Fruit fly (Drosophila melanogaster) whole organism, embryonic: ENCODE results near the gene RpL7A.

Experiments
- B-H1 ChIP-seq: fragments of 200-800 bp; sonication (Bioruptor generic); IDR thresholded peaks from 3 replicates; pipeline ENCODE4 v1.3.6; 2022; ENCODE audit warnings: missing biosample characterization, missing genetic modification characterization
- CG11247 ChIP-seq: fragments of 200-800 bp; sonication (Bioruptor generic); IDR thresholded peaks from 2 replicates; pipeline ENCODE4 v1.3.6; 2022; ENCODE audit warnings: missing biosample characterization, missing genetic modification characterization
- CG12071 ChIP-seq: fragments of 200-800 bp; sonication (Bioruptor generic); optimal IDR thresholded peaks from 3 replicates; lab custom pipeline; 2018; ENCODE audit warnings: missing biosample characterization, mild to moderate bottlenecking, missing genetic modification characterization
- CG12155 ChIP-seq: fragments of 200-800 bp; sonication (Bioruptor generic); optimal IDR thresholded peaks from 3 replicates; lab custom pipeline; 2016; ENCODE audit warnings: missing biosample characterization, missing genetic modification characterization
- CG12219 ChIP-seq: fragments of 200-800 bp; sonication (Bioruptor generic); optimal IDR thresholded peaks from 3 replicates; lab custom pipeline; 2018; ENCODE audit warnings: missing biosample characterization, mild to moderate bottlenecking, missing genetic modification characterization
- CG12391 ChIP-seq: fragments of 200-800 bp; sonication (Bioruptor generic); optimal IDR thresholded peaks from 3 replicates; lab custom pipeline; 2018; ENCODE audit warnings: missing biosample characterization, mild to moderate bottlenecking, missing genetic modification characterization, moderate library complexity
- CG12659 ChIP-seq: fragments of 200-800 bp; sonication (Bioruptor generic); optimal IDR thresholded peaks from 3 replicates; lab custom pipeline; 2017; ENCODE audit warnings: mild to moderate bottlenecking, missing biosample characterization, missing genetic modification reagents, missing genetic modification characterization
- CG13894 ChIP-seq: fragments of 200-800 bp; sonication (Bioruptor generic); optimal IDR thresholded peaks from 3 replicates; lab custom pipeline; 2018; ENCODE audit warnings: missing biosample characterization, mild to moderate bottlenecking, missing genetic modification characterization, moderate library complexity
- CG14050 ChIP-seq: fragments of 200-800 bp; sonication (Bioruptor generic); IDR thresholded peaks from 3 replicates; pipeline ENCODE4 v1.3.6; 2022; ENCODE audit warnings: missing biosample characterization, missing genetic modification characterization
- CG1529 ChIP-seq: fragments of 200-800 bp; sonication (Bioruptor generic); optimal IDR thresholded peaks from 3 replicates; lab custom pipeline; 2018; ENCODE audit warnings: missing biosample characterization, missing genetic modification characterization
- CG15514 ChIP-seq: fragments of 200-800 bp; sonication (Bioruptor generic); optimal IDR thresholded peaks from 3 replicates; lab custom pipeline; 2017; ENCODE audit warnings: missing biosample characterization, missing genetic modification characterization, mild to moderate bottlenecking, moderate library complexity, missing genetic modification reagents
- CG1603 ChIP-seq: fragments of 200-800 bp; sonication (Bioruptor generic); optimal IDR thresholded peaks from 2 replicates; lab custom pipeline; 2019; ENCODE audit warnings: missing biosample characterization, mild to moderate bottlenecking, missing genetic modification characterization, moderate library complexity
- CG1647 ChIP-seq: fragments of 200-800 bp; sonication (Bioruptor generic); optimal IDR thresholded peaks from 3 replicates; lab custom pipeline; 2016; ENCODE audit warnings: missing biosample characterization, missing genetic modification characterization
- CG16813 ChIP-seq: fragments of 200-800 bp; sonication (Bioruptor generic); IDR thresholded peaks from 3 replicates; pipeline ENCODE4 v1.3.6; 2022; ENCODE audit warnings: missing biosample characterization, missing genetic modification characterization; ENCODE audit not compliant: partially characterized antibody
- CG17328 ChIP-seq: fragments of 200-800 bp; sonication (Bioruptor generic); IDR thresholded peaks from 2 replicates; pipeline ENCODE4 v1.3.6; 2022; ENCODE audit warnings: missing biosample characterization, missing genetic modification characterization
- CG2129 ChIP-seq: fragments of 200-800 bp; sonication (Bioruptor generic); IDR thresholded peaks from 2 replicates; pipeline ENCODE4 v1.3.6; 2022; ENCODE audit warnings: missing biosample characterization, missing genetic modification characterization; ENCODE audit not compliant: partially characterized antibody
- CG2678 ChIP-seq: fragments of 200-800 bp; sonication (Bioruptor generic); optimal IDR thresholded peaks from 3 replicates; lab custom pipeline; 2019; ENCODE audit warnings: missing biosample characterization, mild to moderate bottlenecking, missing genetic modification characterization, moderate library complexity
- CG30431 ChIP-seq: fragments of 200-800 bp; sonication (Bioruptor generic); optimal IDR thresholded peaks from 2 replicates; lab custom pipeline; 2017; ENCODE audit warnings: missing biosample characterization, missing genetic modification characterization
- CG6683 ChIP-seq: fragments of 200-800 bp; sonication (Bioruptor generic); optimal IDR thresholded peaks from 2 replicates; lab custom pipeline; 2017; ENCODE audit warnings: missing biosample characterization, mild to moderate bottlenecking, missing genetic modification characterization, missing genetic modification reagents
- CG8089 ChIP-seq: fragments of 200-800 bp; sonication (Bioruptor generic); optimal IDR thresholded peaks from 3 replicates; lab custom pipeline; 2016; ENCODE audit warnings: missing biosample characterization, missing genetic modification characterization
- CG8944 ChIP-seq: fragments of 200-800 bp; sonication (Bioruptor generic); optimal IDR thresholded peaks from 3 replicates; lab custom pipeline; 2016; ENCODE audit warnings: missing biosample characterization, missing genetic modification characterization
- CG9797 ChIP-seq: fragments of 200-800 bp; sonication (Bioruptor generic); optimal IDR thresholded peaks from 3 replicates; lab custom pipeline; 2018; ENCODE audit warnings: missing biosample characterization, mild to moderate bottlenecking, missing genetic modification characterization
- CrebB ChIP-seq: fragments of 200-800 bp; sonication (Bioruptor generic); optimal IDR thresholded peaks from 3 replicates; lab custom pipeline; 2018; ENCODE audit warnings: missing biosample characterization, mild to moderate bottlenecking, missing genetic modification characterization
- Dad ChIP-seq: fragments of 200-800 bp; sonication (Bioruptor generic); optimal IDR thresholded peaks from 3 replicates; lab custom pipeline; 2016; ENCODE audit warnings: missing biosample characterization, missing genetic modification characterization
- Doc2 ChIP-seq: fragments of 200-800 bp; sonication (Bioruptor generic); IDR thresholded peaks from 2 replicates; pipeline ENCODE4 v1.3.6; 2022; ENCODE audit warnings: missing biosample characterization, missing genetic modification characterization
- Fer2 ChIP-seq: fragments of 200-800 bp; sonication (Bioruptor generic); optimal IDR thresholded peaks from 2 replicates; lab custom pipeline; 2018; ENCODE audit warnings: missing biosample characterization, mild to moderate bottlenecking, missing genetic modification characterization, moderate library complexity
- HLH3B ChIP-seq: fragments of 200-800 bp; sonication (Bioruptor generic); IDR thresholded peaks from 2 replicates; pipeline ENCODE4 v1.3.6; 2022; ENCODE audit warnings: missing biosample characterization, missing genetic modification characterization
- Jarid2 ChIP-seq: fragments of 200-800 bp; sonication (Bioruptor generic); optimal IDR thresholded peaks from 3 replicates; lab custom pipeline; 2017; ENCODE audit warnings: mild to moderate bottlenecking, missing biosample characterization, missing genetic modification reagents, missing genetic modification characterization
- NFAT ChIP-seq: fragments of 200-800 bp; sonication (Bioruptor generic); IDR thresholded peaks from 2 replicates; pipeline ENCODE4 v1.3.6; 2022; ENCODE audit warnings: missing biosample characterization, missing genetic modification characterization
- Neu2 ChIP-seq: fragments of 200-800 bp; sonication (Bioruptor generic); optimal IDR thresholded peaks from 3 replicates; lab custom pipeline; 2016; ENCODE audit warnings: missing biosample characterization, missing genetic modification characterization, borderline replicate concordance
- Nf-YC ChIP-seq: fragments of 200-800 bp; optimal IDR thresholded peaks from 3 replicates; lab custom pipeline; 2019; ENCODE audit warnings: missing biosample characterization, mild to moderate bottlenecking, missing genetic modification characterization, moderate library complexity
- Oaz ChIP-seq: fragments of 200-800 bp; sonication (Bioruptor generic); IDR thresholded peaks from 2 replicates; pipeline ENCODE4 v1.3.6; 2022; ENCODE audit warnings: missing biosample characterization, missing genetic modification characterization
- Poxn ChIP-seq: fragments of 200-800 bp; sonication (Bioruptor generic); IDR thresholded peaks from 2 replicates; pipeline ENCODE4 v1.3.6; 2022; ENCODE audit warnings: missing biosample characterization, missing genetic modification characterization
- Ptx1 ChIP-seq: fragments of 200-800 bp; sonication (Bioruptor generic); IDR thresholded peaks from 2 replicates; pipeline ENCODE4 v1.3.6; 2022; ENCODE audit warnings: missing biosample characterization, missing genetic modification characterization
- Sry-δ ChIP-seq: fragments of 200-800 bp; sonication (Bioruptor generic); optimal IDR thresholded peaks from 2 replicates; lab custom pipeline; 2016; ENCODE audit warnings: missing biosample characterization, missing genetic modification characterization
- ara ChIP-seq: fragments of 200-800 bp; sonication (Bioruptor generic); IDR thresholded peaks from 2 replicates; pipeline ENCODE4 v1.3.6; 2022; ENCODE audit warnings: missing biosample characterization, missing genetic modification characterization
- ase ChIP-seq: fragments of 200-800 bp; sonication (Bioruptor generic); IDR thresholded peaks from 3 replicates; pipeline ENCODE4 v1.3.6; 2022; ENCODE audit warnings: missing biosample characterization, missing genetic modification characterization
- bsh ChIP-seq, 2 experiments: fragments of 200-800 bp; sonication (Bioruptor generic); optimal IDR thresholded peaks; 2 replicates each; lab custom pipeline; 2017 to 2018; ENCODE audit warnings: mild to moderate bottlenecking in 2 of 2, missing biosample characterization in 2 of 2, missing genetic modification characterization in 2 of 2, moderate library complexity in 1 of 2
- caup ChIP-seq: fragments of 200-800 bp; sonication (Bioruptor generic); optimal IDR thresholded peaks from 3 replicates; lab custom pipeline; 2017; ENCODE audit warnings: missing biosample characterization, mild to moderate bottlenecking, missing genetic modification characterization, moderate library complexity; ENCODE audit not compliant: severe bottlenecking
- croc ChIP-seq: fragments of 200-800 bp; sonication (Bioruptor generic); conservative IDR thresholded peaks from 3 replicates; pipeline ENCODE4 v1.3.6; 2022; ENCODE audit warnings: missing biosample characterization, missing genetic modification characterization
- cwo ChIP-seq: fragments of 200-800 bp; sonication (Bioruptor generic); optimal IDR thresholded peaks from 3 replicates; lab custom pipeline; 2017; ENCODE audit warnings: missing biosample characterization, missing genetic modification characterization, mild to moderate bottlenecking, moderate library complexity, missing genetic modification reagents
- eyg ChIP-seq: fragments of 200-800 bp; sonication (Bioruptor generic); optimal IDR thresholded peaks from 3 replicates; lab custom pipeline; 2016; ENCODE audit warnings: missing biosample characterization, missing genetic modification characterization
- fu2 ChIP-seq: fragments of 200-800 bp; sonication (Bioruptor generic); optimal IDR thresholded peaks from 2 replicates; lab custom pipeline; 2016; ENCODE audit warnings: missing biosample characterization, missing genetic modification characterization
- grau ChIP-seq: fragments of 200-800 bp; optimal IDR thresholded peaks from 3 replicates; lab custom pipeline; 2019; ENCODE audit warnings: missing biosample characterization, mild to moderate bottlenecking, missing genetic modification characterization, moderate library complexity
- h ChIP-seq: fragments of >200 bp; optimal IDR thresholded peaks from 2 replicates; lab custom pipeline; 2017
- inv ChIP-seq: fragments of 200-800 bp; sonication (Bioruptor generic); IDR thresholded peaks from 2 replicates; pipeline ENCODE4 v1.3.6; 2022; ENCODE audit warnings: missing biosample characterization, missing genetic modification characterization; ENCODE audit not compliant: partially characterized antibody
- lilli ChIP-seq: fragments of 200-800 bp; sonication (Bioruptor generic); optimal IDR thresholded peaks from 3 replicates; lab custom pipeline; 2016; ENCODE audit warnings: missing biosample characterization, missing genetic modification characterization
- sens ChIP-seq: fragments of 200-800 bp; sonication (Bioruptor generic); peaks from one replicate; lab custom pipeline; 2016; ENCODE audit warnings: missing biosample characterization, missing genetic modification characterization
- tio ChIP-seq: fragments of 200-800 bp; sonication (Bioruptor generic); optimal IDR thresholded peaks from 2 replicates; lab custom pipeline; 2017; ENCODE audit warnings: missing biosample characterization, missing genetic modification characterization, inconsistent platforms
- unc-4 ChIP-seq: fragments of 200-800 bp; sonication (Bioruptor generic); IDR thresholded peaks from 2 replicates; pipeline ENCODE4 v1.3.6; 2022; ENCODE audit warnings: missing biosample characterization, missing genetic modification characterization; ENCODE audit not compliant: partially characterized antibody
- zen2 ChIP-seq: fragments of 200-800 bp; sonication (Bioruptor generic); IDR thresholded peaks from 3 replicates; pipeline ENCODE4 v1.3.6; 2022; ENCODE audit warnings: missing biosample characterization, missing genetic modification characterization; ENCODE audit not compliant: partially characterized antibody

RpL7A gene

DNA sequence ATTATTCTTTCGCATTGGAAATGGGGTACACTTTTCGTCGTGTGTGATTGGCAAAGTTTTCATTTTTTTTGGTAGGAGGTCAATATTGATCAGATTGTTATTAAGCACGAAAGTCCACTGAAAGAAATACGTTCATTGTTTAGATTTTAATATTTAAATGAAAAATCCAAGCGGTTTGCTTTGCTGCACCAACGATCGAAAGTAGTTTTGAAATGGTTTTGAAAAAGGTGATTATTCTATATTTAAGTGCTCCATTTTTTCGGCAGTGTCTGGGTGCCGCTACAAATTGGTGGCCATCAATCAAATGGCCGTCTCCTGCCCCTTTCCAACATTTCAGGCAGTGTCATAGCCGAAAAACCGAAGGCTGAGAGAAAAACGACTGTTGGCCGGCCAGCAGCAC lies 41.3 kb upstream of the RpL7A start (continued):
- TF ChIP-seq Dad (no peak), HLH3B (GFP tag; lab: Robert Waterston, UW) (peak; percentile 37; the same call in 1 of the 2 replicates), eyg (GFP tag; lab: Kevin White, UChicago) (no peak), Poxn (GFP tag; lab: Robert Waterston, UW) (no peak), cwo (peak; percentile 5), unc-4 (GFP tag; lab: Robert Waterston, UW) (no peak), caup (GFP tag; lab: Kevin White, UChicago) (peak; percentile 3), inv (GFP tag; lab: Robert Waterston, UW) (no peak), ase (peak; percentile 45; the same call in 1 of the 3 replicates), B-H1 (GFP tag; lab: Robert Waterston, UW) (no peak), CG16813 (GFP tag; lab: Robert Waterston, UW) (no peak), CG11247 (GFP tag; lab: Robert Waterston, UW) (0 out of 2 replicates have a peak, but pooled peaks have one; percentile 29), Ptx1 (peak; percentile 60), tio (peak; percentile 14), CG6683 (GFP tag; lab: Kevin White, UChicago) (no peak), CG30431 (GFP tag; lab: Kevin White, UChicago) (no peak), ara (GFP tag; lab: Robert Waterston, UW) (no peak), CG2129 (no peak), zen2 (GFP tag; lab: Robert Waterston, UW) (no peak), CG8089 (GFP tag; lab: Kevin White, UChicago) (no peak), CG1529 (GFP tag; lab: Kevin White, UChicago) (no peak), CrebB (tag; lab: Kevin White, UChicago) (no peak), lilli (GFP tag; lab: Kevin White, UChicago) (peak; percentile 40), CG13894 (tag; lab: Kevin White, UChicago) (no peak), Sry-δ (no peak), CG9797 (no peak), CG17328 (GFP tag; lab: Robert Waterston, UW) (peak; percentile 28; the same call in 1 of the 2 replicates), CG12219 (GFP tag; lab: Kevin White, UChicago) (no peak), grau (tag; lab: Kevin White, UChicago) (peak; percentile 18), CG1603 (tag; lab: Kevin White, UChicago) (no peak), Oaz (GFP tag; lab: Robert Waterston, UW) (peak; percentile 36; the same call in 1 of the 2 replicates), Fer2 (no peak), Jarid2 (GFP tag; lab: Kevin White, UChicago) (no peak), CG2678 (tag; lab: Kevin White, UChicago) (no peak), CG12071 (GFP tag; lab: Kevin White, UChicago) (no peak), CG1647 (GFP tag; lab: Kevin White, UChicago) (peak; percentile 22), Neu2 (GFP tag; lab: Kevin White, UChicago) (no peak), CG14050 (GFP tag; lab: Robert Waterston, UW) (0 out of 3 replicates have a peak, but pooled peaks have one; percentile 14), croc (no peak), CG12155 (GFP tag; lab: Kevin White, UChicago) (no peak), CG12659 (GFP tag; lab: Kevin White, UChicago) (no peak), Doc2 (GFP tag; lab: Robert Waterston, UW) (no peak), bsh (GFP tag; optimal IDR thresholded peaks at IDR 0.05; lab: Kevin White, UChicago) (peak in 1 of 2 experiments; percentile 18), fu2 (GFP tag; lab: Kevin White, UChicago) (no peak), CG15514 (GFP tag; lab: Kevin White, UChicago) (peak; percentile 9), Nf-YC (tag; lab: Kevin White, UChicago) (no peak), sens (GFP tag; lab: Kevin White, UChicago) (peak; percentile 71), h (no peak), CG12391 (tag; lab: Kevin White, UChicago) (peak; percentile 6), CG8944 (no peak), NFAT (GFP tag; lab: Robert Waterston, UW) (0 out of 2 replicates have a peak, but pooled peaks have one; percentile 27)
